Fruit fly (Drosophila melanogaster) whole organism, embryonic: ENCODE results near the gene Hrb27C.

Experiments
- Awh ChIP-seq: fragments of 200-800 bp; sonication (Bioruptor generic); IDR thresholded peaks from 2 replicates; pipeline ENCODE4, ENCODE4 v1.3.6; 2022; ENCODE audit warnings: missing biosample characterization, missing genetic modification characterization
- Bdp1 ChIP-seq: fragments of 200-800 bp; sonication (Bioruptor generic); optimal IDR thresholded peaks from 3 replicates; lab custom pipeline; 2016; ENCODE audit warnings: missing biosample characterization, missing genetic modification characterization
- CG12155 ChIP-seq: fragments of 200-800 bp; sonication (Bioruptor generic); optimal IDR thresholded peaks from 3 replicates; lab custom pipeline; 2016; ENCODE audit warnings: missing biosample characterization, missing genetic modification characterization
- CG12391 ChIP-seq: fragments of 200-800 bp; sonication (Bioruptor generic); optimal IDR thresholded peaks from 3 replicates; lab custom pipeline; 2018; ENCODE audit warnings: missing biosample characterization, mild to moderate bottlenecking, missing genetic modification characterization, moderate library complexity
- CG13424 ChIP-seq: fragments of 200-800 bp; sonication (Bioruptor generic); optimal IDR thresholded peaks from 2 replicates; lab custom pipeline; 2019; ENCODE audit warnings: missing biosample characterization, mild to moderate bottlenecking, missing genetic modification characterization, moderate library complexity
- CG17359 ChIP-seq: fragments of 200-800 bp; sonication (Bioruptor generic); optimal IDR thresholded peaks from 3 replicates; lab custom pipeline; 2018; ENCODE audit warnings: missing biosample characterization, mild to moderate bottlenecking, missing genetic modification characterization, moderate library complexity
- CG3281 ChIP-seq: fragments of 200-800 bp; sonication (Bioruptor generic); optimal IDR thresholded peaks from 3 replicates; lab custom pipeline; 2017; ENCODE audit warnings: missing biosample characterization, mild to moderate bottlenecking, missing genetic modification characterization
- CG33213 ChIP-seq: fragments of 200-800 bp; sonication (Bioruptor generic); optimal IDR thresholded peaks from 3 replicates; lab custom pipeline; 2016; ENCODE audit warnings: missing biosample characterization, missing genetic modification characterization
- CG3847 ChIP-seq: fragments of 200-800 bp; sonication (Bioruptor generic); IDR thresholded peaks from 2 replicates; pipeline ENCODE4 v1.3.6; 2022; ENCODE audit warnings: missing biosample characterization, missing genetic modification characterization
- CG4617 ChIP-seq: fragments of 200-800 bp; sonication (Bioruptor generic); optimal IDR thresholded peaks from 3 replicates; lab custom pipeline; 2016; ENCODE audit warnings: missing biosample characterization, missing genetic modification characterization, borderline replicate concordance
- CG5245 ChIP-seq: fragments of 200-800 bp; sonication (Bioruptor generic); optimal IDR thresholded peaks from 3 replicates; lab custom pipeline; 2016; ENCODE audit warnings: missing biosample characterization, missing genetic modification characterization
- CG8944 ChIP-seq: fragments of 200-800 bp; sonication (Bioruptor generic); optimal IDR thresholded peaks from 3 replicates; lab custom pipeline; 2016; ENCODE audit warnings: missing biosample characterization, missing genetic modification characterization
- CG9437 ChIP-seq: fragments of 200-800 bp; sonication (Bioruptor generic); optimal IDR thresholded peaks from 2 replicates; lab custom pipeline; 2018; ENCODE audit warnings: missing biosample characterization, mild to moderate bottlenecking, missing genetic modification characterization
- Chrac-16 ChIP-seq: fragments of 200-800 bp; sonication (Bioruptor generic); optimal IDR thresholded peaks from 3 replicates; lab custom pipeline; 2016; ENCODE audit warnings: missing biosample characterization, missing genetic modification characterization
- Dad ChIP-seq: fragments of 200-800 bp; sonication (Bioruptor generic); optimal IDR thresholded peaks from 3 replicates; lab custom pipeline; 2016; ENCODE audit warnings: missing biosample characterization, missing genetic modification characterization
- Ets97D ChIP-seq: fragments of 200-800 bp; sonication (Bioruptor generic); optimal IDR thresholded peaks from 3 replicates; lab custom pipeline; 2016; ENCODE audit warnings: missing biosample characterization, missing genetic modification characterization
- Hr51 ChIP-seq, 2 experiments: fragments of 200-800 bp; sonication (Bioruptor generic); optimal IDR thresholded peaks; 2 replicates in 1 of 2; 3 replicates in 1 of 2; lab custom pipeline; 2016 to 2018; ENCODE audit warnings: missing biosample characterization in 2 of 2, missing genetic modification characterization in 2 of 2, mild to moderate bottlenecking in 1 of 2, moderate library complexity in 1 of 2
- MESR4 ChIP-seq: fragments of 200-800 bp; sonication (Bioruptor generic); optimal IDR thresholded peaks from 2 replicates; lab custom pipeline; 2018; ENCODE audit warnings: missing biosample characterization, mild to moderate bottlenecking, missing genetic modification characterization, moderate library complexity
- Med ChIP-seq: fragments of 200-800 bp; sonication (Bioruptor generic); peaks from one replicate; lab custom pipeline; 2016; ENCODE audit warnings: missing biosample characterization, missing genetic modification characterization, mild to moderate bottlenecking, inconsistent platforms, moderate library complexity
- Pdp1 ChIP-seq, 2 experiments: fragments of 200-800 bp; sonication (Bioruptor generic); optimal IDR thresholded peaks; 3 replicates each; lab custom pipeline; 2016; ENCODE audit warnings: missing biosample characterization in 2 of 2, missing genetic modification characterization in 2 of 2, mild to moderate bottlenecking in 1 of 2, moderate library complexity in 1 of 2
- Sin3A ChIP-seq: fragments of >200 bp; optimal IDR thresholded peaks from 2 replicates; lab custom pipeline; 2018
- Stat92E ChIP-seq, 3 experiments: fragments of >200 bp in 2 of 3; fragments of 200-800 bp in 1 of 3; sonication (Bioruptor generic) in 1 of 3; optimal IDR thresholded peaks; 2 replicates each; lab custom pipeline; 2017 to 2019; ENCODE audit warnings: missing biosample characterization in 3 of 3, missing genetic modification characterization in 3 of 3, mild to moderate bottlenecking in 1 of 3, moderate library complexity in 1 of 3
- Xrp1 ChIP-seq: fragments of 200-800 bp; sonication (Bioruptor generic); IDR thresholded peaks from 2 replicates; pipeline ENCODE4 v1.3.6; 2022; ENCODE audit warnings: missing biosample characterization, missing genetic modification characterization
- aop ChIP-seq: fragments of 200-800 bp; sonication (Bioruptor generic); IDR thresholded peaks from 2 replicates; pipeline ENCODE4 v1.3.6; 2022; ENCODE audit warnings: missing biosample characterization, missing genetic modification characterization
- ara ChIP-seq: fragments of 200-800 bp; sonication (Bioruptor generic); IDR thresholded peaks from 2 replicates; pipeline ENCODE4 v1.3.6; 2022; ENCODE audit warnings: missing biosample characterization, missing genetic modification characterization
- cato ChIP-seq: fragments of 200-800 bp; sonication (Bioruptor generic); optimal IDR thresholded peaks from 2 replicates; lab custom pipeline; 2016; ENCODE audit warnings: missing biosample characterization, missing genetic modification characterization, borderline replicate concordance
- chif ChIP-seq, 2 experiments: fragments of 200-800 bp; sonication (Bioruptor generic); optimal IDR thresholded peaks; 3 replicates each; lab custom pipeline; 2016; ENCODE audit warnings: missing biosample characterization in 2 of 2, missing genetic modification characterization in 2 of 2
- chn ChIP-seq: fragments of 200-800 bp; sonication (Bioruptor generic); optimal IDR thresholded peaks from 2 replicates; lab custom pipeline; 2016; ENCODE audit warnings: missing biosample characterization, missing genetic modification characterization
- crp ChIP-seq, 2 experiments: fragments of 200-800 bp; sonication (Bioruptor generic); optimal IDR thresholded peaks; 2 replicates in 1 of 2; 3 replicates in 1 of 2; lab custom pipeline; 2017; ENCODE audit warnings: missing biosample characterization in 2 of 2, missing genetic modification characterization in 2 of 2, mild to moderate bottlenecking in 1 of 2, moderate library complexity in 1 of 2
- cwo ChIP-seq: fragments of 200-800 bp; sonication (Bioruptor generic); optimal IDR thresholded peaks from 3 replicates; lab custom pipeline; 2017; ENCODE audit warnings: missing biosample characterization, missing genetic modification characterization, mild to moderate bottlenecking, moderate library complexity, missing genetic modification reagents
- da ChIP-seq: fragments of 200-800 bp; sonication (Bioruptor generic); optimal IDR thresholded peaks from 2 replicates; lab custom pipeline; 2016; ENCODE audit warnings: missing biosample characterization, missing genetic modification characterization
- gce ChIP-seq: fragments of 200-800 bp; sonication (Bioruptor generic); IDR thresholded peaks from 3 replicates; pipeline ENCODE4 v1.3.6; 2022; ENCODE audit warnings: missing biosample characterization, missing genetic modification characterization
- h ChIP-seq: fragments of >200 bp; optimal IDR thresholded peaks from 2 replicates; lab custom pipeline; 2017
- kay ChIP-seq: fragments of 200-800 bp; sonication (Bioruptor generic); optimal IDR thresholded peaks from 2 replicates; lab custom pipeline; 2016; ENCODE audit warnings: missing biosample characterization, missing genetic modification characterization
- lmd ChIP-seq: fragments of 200-800 bp; sonication (Bioruptor generic); IDR thresholded peaks from 2 replicates; pipeline ENCODE4 v1.3.6; 2022; ENCODE audit warnings: missing biosample characterization, missing genetic modification characterization
- mam ChIP-seq: fragments of 200-800 bp; sonication (Bioruptor generic); optimal IDR thresholded peaks from 3 replicates; lab custom pipeline; 2016; ENCODE audit warnings: missing biosample characterization, missing genetic modification characterization
- mld ChIP-seq: fragments of 200-800 bp; sonication (Bioruptor generic); IDR thresholded peaks from 3 replicates; pipeline ENCODE4 v1.3.6; 2022; ENCODE audit warnings: missing biosample characterization, missing genetic modification characterization; ENCODE audit not compliant: partially characterized antibody
- nerfin-1 ChIP-seq: fragments of 200-800 bp; sonication (Bioruptor generic); optimal IDR thresholded peaks from 3 replicates; lab custom pipeline; 2019; ENCODE audit warnings: missing biosample characterization, mild to moderate bottlenecking, missing genetic modification characterization, moderate library complexity
- nerfin-2 ChIP-seq: fragments of 200-800 bp; sonication (Bioruptor generic); IDR thresholded peaks from 2 replicates; pipeline ENCODE4 v1.3.6; 2022; ENCODE audit warnings: missing biosample characterization, missing genetic modification characterization; ENCODE audit not compliant: partially characterized antibody
- odd ChIP-seq: fragments of 200-800 bp; sonication (Bioruptor generic); optimal IDR thresholded peaks from 2 replicates; lab custom pipeline; 2017; ENCODE audit warnings: missing biosample characterization, mild to moderate bottlenecking, missing genetic modification characterization
- onecut ChIP-seq: fragments of 200-800 bp; sonication (Bioruptor generic); IDR thresholded peaks from 2 replicates; pipeline ENCODE4 v1.3.6; 2022; ENCODE audit warnings: missing biosample characterization, missing genetic modification characterization
- pan ChIP-seq, 4 experiments: fragments of >200 bp in 3 of 4; fragments of 200-800 bp in 1 of 4; sonication (Bioruptor generic) in 1 of 4; optimal IDR thresholded peaks in 3 of 4; IDR thresholded peaks in 1 of 4; 2 replicates each; pipeline versions ENCODE4 v1.3.6 to Lab custom; 2017 to 2022; ENCODE audit warnings: missing biosample characterization in 2 of 4, missing genetic modification characterization in 2 of 4, mixed read lengths in 1 of 4
- pho ChIP-seq: fragments of 200-800 bp; sonication (Bioruptor generic); optimal IDR thresholded peaks from 2 replicates; lab custom pipeline; 2016; ENCODE audit warnings: missing biosample characterization, missing genetic modification characterization
- phol ChIP-seq: fragments of 200-800 bp; sonication (Bioruptor generic); optimal IDR thresholded peaks from 3 replicates; lab custom pipeline; 2018; ENCODE audit warnings: missing biosample characterization, mild to moderate bottlenecking, missing genetic modification characterization, moderate library complexity
- ranshi ChIP-seq: fragments of 200-800 bp; sonication (Bioruptor generic); IDR thresholded peaks from 2 replicates; pipeline ENCODE4 v1.3.6; 2022; ENCODE audit warnings: missing biosample characterization, missing genetic modification characterization
- row ChIP-seq: fragments of 200-800 bp; sonication (Bioruptor generic); IDR thresholded peaks from 3 replicates; pipeline ENCODE4 v1.3.6; 2022; ENCODE audit warnings: missing biosample characterization, missing genetic modification characterization
- tin ChIP-seq: fragments of 200-800 bp; sonication (Bioruptor generic); optimal IDR thresholded peaks from 3 replicates; lab custom pipeline; 2016; ENCODE audit warnings: missing biosample characterization, missing genetic modification characterization
- trem ChIP-seq: fragments of 200-800 bp; optimal IDR thresholded peaks from 3 replicates; lab custom pipeline; 2019; ENCODE audit warnings: missing biosample characterization, mild to moderate bottlenecking, missing genetic modification characterization, moderate library complexity
- vfl ChIP-seq: fragments of 200-800 bp; sonication (Bioruptor generic); optimal IDR thresholded peaks from 2 replicates; lab custom pipeline; 2016; ENCODE audit warnings: missing biosample characterization, missing genetic modification characterization
- zfh2 ChIP-seq: fragments of 200-800 bp; sonication (Bioruptor generic); optimal IDR thresholded peaks from 2 replicates; lab custom pipeline; 2016; ENCODE audit warnings: missing biosample characterization, missing genetic modification characterization

Gene Hrb27C

dm6 chr2L:6907761-6908160, 12.7 kb upstream of the Hrb27C start, which contains the start of the genes Polr1F and Rat1 (continued):
- peak; percentile 79 for TF ChIP-seq row (GFP tag; lab: Robert Waterston, UW)
- TF ChIP-seq CG12391 (tag; lab: Kevin White, UChicago): peak; percentile 79
- TF ChIP-seq aop (GFP tag; lab: Robert Waterston, UW): no peak
- no peak for TF ChIP-seq ranshi (GFP tag; lab: Robert Waterston, UW)
- TF ChIP-seq CG4617 (GFP tag; lab: Kevin White, UChicago): peak; percentile 83
- peak in 1 of 2 experiments; percentile 31 for TF ChIP-seq chif (GFP tag; optimal IDR thresholded peaks at IDR 0.05; lab: Kevin White, UChicago)
- peak; percentile 15 for TF ChIP-seq tin (GFP tag; lab: Kevin White, UChicago)
- TF ChIP-seq cwo (GFP tag; lab: Kevin White, UChicago): no peak
- no peak for TF ChIP-seq ara
- no peak for TF ChIP-seq CG17359 (tag; lab: Kevin White, UChicago)
- no peak for TF ChIP-seq da (GFP tag; lab: Kevin White, UChicago)
- no peak for TF ChIP-seq nerfin-2
- TF ChIP-seq CG33213 (GFP tag; lab: Kevin White, UChicago): peak; percentile 38
- peak; percentile 5 to 45 for TF ChIP-seq Pdp1 (GFP tag; optimal IDR thresholded peaks at IDR 0.05; lab: Kevin White, UChicago)
- TF ChIP-seq Bdp1 (GFP tag; lab: Kevin White, UChicago): peak; percentile 5
- TF ChIP-seq Ets97D (GFP tag; lab: Kevin White, UChicago): peak; percentile 59
- TF ChIP-seq kay: peak; percentile 29
- TF ChIP-seq CG12155 (GFP tag; lab: Kevin White, UChicago): peak; percentile 19
- TF ChIP-seq onecut: no peak
- peak; percentile 40 for TF ChIP-seq Chrac-16 (GFP tag; lab: Kevin White, UChicago)
- TF ChIP-seq mld: no peak
- peak; percentile 39 for TF ChIP-seq mam (GFP tag; lab: Kevin White, UChicago)
- TF ChIP-seq Stat92E (GFP tag; optimal IDR thresholded peaks at IDR 0.05; lab: Kevin White, UChicago): peak in 1 of 3 experiments; percentile 12
- no peak for TF ChIP-seq CG5245 (GFP tag; lab: Kevin White, UChicago)
- 0 out of 2 replicates have a peak, but pooled peaks have one; percentile 8 for TF ChIP-seq lmd (GFP tag; lab: Robert Waterston, UW)
- TF ChIP-seq vfl (GFP tag; lab: Kevin White, UChicago): peak; percentile 31
- TF ChIP-seq Hr51 (GFP tag; optimal IDR thresholded peaks at IDR 0.05; lab: Kevin White, UChicago): peak in 1 of 2 experiments; percentile 16
- TF ChIP-seq Xrp1 (GFP tag; lab: Robert Waterston, UW): peak; percentile 39; the same call in 1 of the 2 replicates
- TF ChIP-seq nerfin-1: peak; percentile 55
- peak; percentile 45 for TF ChIP-seq chn
- TF ChIP-seq Awh (GFP tag; lab: Robert Waterston, UW): no peak
- no peak for TF ChIP-seq h (lab: Kevin White, UChicago)
- no peak for TF ChIP-seq gce (GFP tag; lab: Robert Waterston, UW)
- TF ChIP-seq CG3281 (GFP tag; lab: Kevin White, UChicago): peak; percentile 2
- TF ChIP-seq Dad (GFP tag; lab: Kevin White, UChicago): peak; percentile 2
- TF ChIP-seq Med (GFP tag; lab: Kevin White, UChicago): peak; percentile 64
- peak; percentile 13 for TF ChIP-seq CG13424 (tag; lab: Kevin White, UChicago)
- peak; percentile 79 for TF ChIP-seq trem
- TF ChIP-seq crp (GFP tag; optimal IDR thresholded peaks at IDR 0.05; lab: Kevin White, UChicago): peak in 1 of 2 experiments; percentile 46
- peak; percentile 47 for TF ChIP-seq MESR4 (GFP tag; lab: Kevin White, UChicago)
- TF ChIP-seq CG8944 (GFP tag; lab: Kevin White, UChicago): peak; percentile 18
- peak; percentile 62 for TF ChIP-seq phol (tag; lab: Kevin White, UChicago)
- no peak for TF ChIP-seq pan (optimal IDR thresholded peaks at IDR 0.05; lab: Kevin White, UChicago)
- no peak for TF ChIP-seq pan (GFP tag; optimal IDR thresholded peaks at IDR 0.05 in 1 of 2, IDR thresholded peaks at IDR 0.05 in 1 of 2)
- peak; percentile 18; the same call in 1 of the 2 replicates for TF ChIP-seq CG3847
- TF ChIP-seq CG9437 (GFP tag; lab: Kevin White, UChicago): no peak
- peak; percentile 71 for TF ChIP-seq Sin3A
- TF ChIP-seq cato (GFP tag; lab: Kevin White, UChicago): no peak
- peak; percentile 39 for TF ChIP-seq pho (GFP tag; lab: Kevin White, UChicago)
- peak; percentile 35 for TF ChIP-seq zfh2 (GFP tag; lab: Kevin White, UChicago)
- no peak for TF ChIP-seq odd
